Worm (Caenorhabditis elegans) whole organism, late embryonic: ENCODE measurements around the gene B0393.9.

ENCODE experiments used
- C08G9.2 ChIP-seq: sonication (generic microtip); optimal IDR thresholded peaks from 2 replicates; lab custom pipeline; 2016; ENCODE audit warnings: mild to moderate bottlenecking, missing genetic modification characterization, moderate library complexity, missing compliant biosample characterization
- C38D4.7 ChIP-seq: fragments of 200-800 bp; sonication (Bioruptor generic); optimal IDR thresholded peaks from 2 replicates; lab custom pipeline; 2018; ENCODE audit warnings: mild to moderate bottlenecking, missing genetic modification characterization, moderate library complexity, missing compliant biosample characterization
- F13H6.1 ChIP-seq: sonication (generic microtip); optimal IDR thresholded peaks from 2 replicates; lab custom pipeline; 2016; ENCODE audit warnings: missing genetic modification characterization, missing compliant biosample characterization
- K02D7.2 ChIP-seq: sonication (generic microtip); optimal IDR thresholded peaks from 2 replicates; lab custom pipeline; 2017; ENCODE audit warnings: mild to moderate bottlenecking, missing genetic modification characterization, missing compliant biosample characterization
- K09A11.1 ChIP-seq: sonication (generic microtip); optimal IDR thresholded peaks from 2 replicates; lab custom pipeline; 2017; ENCODE audit warnings: antibody characterized with exemption, mild to moderate bottlenecking, missing genetic modification characterization, missing compliant biosample characterization; ENCODE audit not compliant: insufficient read depth
- Y22D7AL.16 ChIP-seq: sonication (generic microtip); optimal IDR thresholded peaks from 2 replicates; lab custom pipeline; 2016; ENCODE audit warnings: missing genetic modification characterization, missing compliant biosample characterization
- ahr-1 ChIP-seq: sonication (generic microtip); optimal IDR thresholded peaks from 2 replicates; lab custom pipeline; 2016; ENCODE audit warnings: missing genetic modification characterization, missing compliant biosample characterization
- ceh-14 ChIP-seq: sonication (generic microtip); optimal IDR thresholded peaks from 2 replicates; lab custom pipeline; 2016; ENCODE audit warnings: missing genotype, missing genetic modification characterization, missing compliant biosample characterization
- ceh-2 ChIP-seq: sonication (generic microtip); optimal IDR thresholded peaks from 2 replicates; lab custom pipeline; 2016; ENCODE audit warnings: missing genotype, missing genetic modification characterization, missing compliant biosample characterization
- ceh-22 ChIP-seq: sonication (generic microtip); optimal IDR thresholded peaks from 2 replicates; lab custom pipeline; 2017; ENCODE audit warnings: missing biosample characterization, missing genetic modification characterization
- ceh-24 ChIP-seq: sonication (generic microtip); optimal IDR thresholded peaks from 2 replicates; lab custom pipeline; 2016; ENCODE audit warnings: mild to moderate bottlenecking, missing genetic modification characterization, missing compliant biosample characterization
- ceh-30 ChIP-seq: fragments of 150-350 bp; optimal IDR thresholded peaks from 2 replicates; lab custom pipeline; 2014; ENCODE audit warnings: missing biosample characterization, missing genetic modification characterization
- ceh-31 ChIP-seq: sonication (generic microtip); optimal IDR thresholded peaks from 2 replicates; lab custom pipeline; 2016; ENCODE audit warnings: missing genetic modification characterization, missing compliant biosample characterization
- ceh-34 ChIP-seq: sonication (generic microtip); optimal IDR thresholded peaks from 2 replicates; lab custom pipeline; 2016; ENCODE audit warnings: mild to moderate bottlenecking, missing genetic modification characterization, missing compliant biosample characterization
- ceh-45 ChIP-seq: fragments of 200-800 bp; sonication (Bioruptor generic); IDR thresholded peaks from 2 replicates; pipeline ENCODE4 v1.3.6; 2022; ENCODE audit warnings: missing genetic modification reagents, missing genetic modification characterization, missing compliant biosample characterization
- ceh-48 ChIP-seq: sonication (generic microtip); optimal IDR thresholded peaks from 2 replicates; lab custom pipeline; 2016; ENCODE audit warnings: missing genetic modification characterization, inconsistent platforms, missing compliant biosample characterization
- ceh-6 ChIP-seq: fragments of 200-800 bp; sonication (Bioruptor generic); optimal IDR thresholded peaks from 2 replicates; lab custom pipeline; 2018; ENCODE audit warnings: mild to moderate bottlenecking, missing genetic modification characterization, missing compliant biosample characterization
- dve-1 ChIP-seq: sonication (generic microtip); optimal IDR thresholded peaks from 2 replicates; lab custom pipeline; 2017; ENCODE audit warnings: antibody characterized with exemption, mild to moderate bottlenecking, missing genetic modification characterization, missing compliant biosample characterization
- ets-4 ChIP-seq: sonication (generic microtip); optimal IDR thresholded peaks from 2 replicates; lab custom pipeline; 2016; ENCODE audit warnings: missing genetic modification characterization, missing compliant biosample characterization
- eyg-1 ChIP-seq: sonication (generic microtip); optimal IDR thresholded peaks from 2 replicates; lab custom pipeline; 2016; ENCODE audit warnings: missing genotype, missing genetic modification characterization, missing compliant biosample characterization
- fkh-10 ChIP-seq: fragments of 150-350 bp; optimal IDR thresholded peaks from 2 replicates; lab custom pipeline; 2014; ENCODE audit warnings: missing biosample characterization, missing genetic modification reagents, missing genetic modification characterization
- fkh-6 ChIP-seq: sonication (generic microtip); optimal IDR thresholded peaks from 2 replicates; lab custom pipeline; 2016; ENCODE audit warnings: missing genetic modification characterization, missing compliant biosample characterization
- gmeb-2 ChIP-seq: sonication (generic microtip); optimal IDR thresholded peaks from 2 replicates; lab custom pipeline; 2016; ENCODE audit warnings: missing genetic modification characterization, inconsistent platforms, missing compliant biosample characterization
- hlh-13 ChIP-seq: fragments of 200-800 bp; sonication (Bioruptor generic); optimal IDR thresholded peaks from 2 replicates; lab custom pipeline; 2018; ENCODE audit warnings: mild to moderate bottlenecking, missing genetic modification characterization, missing compliant biosample characterization
- hlh-15 ChIP-seq: sonication (generic microtip); optimal IDR thresholded peaks from 2 replicates; lab custom pipeline; 2016; ENCODE audit warnings: missing genetic modification characterization, missing compliant biosample characterization
- hlh-30 ChIP-seq: sonication (generic microtip); optimal IDR thresholded peaks from 2 replicates; lab custom pipeline; 2017; ENCODE audit warnings: antibody characterized with exemption, missing genetic modification characterization, missing compliant biosample characterization; ENCODE audit not compliant: insufficient read depth
- hlh-6 ChIP-seq: sonication (generic microtip); optimal IDR thresholded peaks from 2 replicates; lab custom pipeline; 2016; ENCODE audit warnings: missing genotype, missing genetic modification characterization, missing compliant biosample characterization
- hlh-8 ChIP-seq: sonication (generic microtip); optimal IDR thresholded peaks from 2 replicates; lab custom pipeline; 2016; ENCODE audit warnings: missing genotype, missing genetic modification characterization, missing compliant biosample characterization
- lim-6 ChIP-seq: sonication (generic microtip); optimal IDR thresholded peaks from 2 replicates; lab custom pipeline; 2016; ENCODE audit warnings: missing genetic modification characterization, missing compliant biosample characterization
- madf-2 ChIP-seq: sonication (generic microtip); optimal IDR thresholded peaks from 2 replicates; lab custom pipeline; 2017; ENCODE audit warnings: missing genetic modification characterization, missing compliant biosample characterization
- mec-3 ChIP-seq: sonication (generic microtip); optimal IDR thresholded peaks from 2 replicates; lab custom pipeline; 2016; ENCODE audit warnings: borderline replicate concordance, missing genetic modification characterization, missing compliant biosample characterization
- nfya-1 ChIP-seq: sonication (generic microtip); optimal IDR thresholded peaks from 2 replicates; lab custom pipeline; 2017; ENCODE audit warnings: missing genetic modification characterization, mild to moderate bottlenecking, missing compliant biosample characterization, antibody characterized with exemption, moderate library complexity
- nhr-11 ChIP-seq: fragments of 150-350 bp; optimal IDR thresholded peaks from 2 replicates; lab custom pipeline; 2014; ENCODE audit warnings: missing biosample characterization, missing genetic modification characterization
- nhr-232 ChIP-seq: sonication (generic microtip); optimal IDR thresholded peaks from 2 replicates; lab custom pipeline; 2016; ENCODE audit warnings: missing genetic modification characterization, missing compliant biosample characterization
- npax-4 ChIP-seq: sonication (generic microtip); optimal IDR thresholded peaks from 2 replicates; lab custom pipeline; 2016; ENCODE audit warnings: missing genetic modification characterization, missing compliant biosample characterization
- odd-2 ChIP-seq: sonication (generic microtip); optimal IDR thresholded peaks from 2 replicates; lab custom pipeline; 2017; ENCODE audit warnings: antibody characterized with exemption, mild to moderate bottlenecking, missing genetic modification characterization, missing compliant biosample characterization
- pag-3 ChIP-seq: sonication (generic microtip); optimal IDR thresholded peaks from 2 replicates; lab custom pipeline; 2016; ENCODE audit warnings: missing compliant biosample characterization, missing genetic modification characterization, borderline replicate concordance
- pat-9 ChIP-seq: fragments of 200-800 bp; sonication (Bioruptor generic); optimal IDR thresholded peaks from 2 replicates; lab custom pipeline; 2018; ENCODE audit warnings: mild to moderate bottlenecking, missing genetic modification characterization, moderate library complexity, missing compliant biosample characterization
- pha-2 ChIP-seq: sonication (generic microtip); optimal IDR thresholded peaks from 2 replicates; lab custom pipeline; 2017; ENCODE audit warnings: mild to moderate bottlenecking, missing genetic modification characterization, missing compliant biosample characterization
- pqm-1 ChIP-seq: sonication (generic microtip); optimal IDR thresholded peaks from 2 replicates; lab custom pipeline; 2016; ENCODE audit warnings: missing genetic modification characterization, missing compliant biosample characterization
- ref-2 ChIP-seq: sonication (generic microtip); optimal IDR thresholded peaks from 2 replicates; lab custom pipeline; 2016; ENCODE audit warnings: missing genetic modification characterization, missing compliant biosample characterization
- rnt-1 ChIP-seq: sonication (generic microtip); optimal IDR thresholded peaks from 2 replicates; lab custom pipeline; 2016; ENCODE audit warnings: missing genetic modification characterization, missing compliant biosample characterization
- sox-4 ChIP-seq: sonication (generic microtip); optimal IDR thresholded peaks from 2 replicates; lab custom pipeline; 2017; ENCODE audit warnings: mild to moderate bottlenecking, missing genetic modification characterization, inconsistent platforms, missing compliant biosample characterization
- syd-9 ChIP-seq: sonication (generic microtip); optimal IDR thresholded peaks from 2 replicates; lab custom pipeline; 2016; ENCODE audit warnings: mild to moderate bottlenecking, missing genetic modification characterization, moderate library complexity, missing compliant biosample characterization
- tbx-2 ChIP-seq: sonication (generic microtip); optimal IDR thresholded peaks from 2 replicates; lab custom pipeline; 2016; ENCODE audit warnings: missing genetic modification characterization, missing compliant biosample characterization
- tbx-7 ChIP-seq: sonication (generic microtip); optimal IDR thresholded peaks from 2 replicates; lab custom pipeline; 2016; ENCODE audit warnings: missing genotype, missing genetic modification characterization, missing compliant biosample characterization
- unc-3 ChIP-seq, 2 experiments: fragments of 200-800 bp in 1 of 2; sonication (Bioruptor generic) in 1 of 2; sonication (generic microtip) in 1 of 2; conservative IDR thresholded peaks in 1 of 2; optimal IDR thresholded peaks in 1 of 2; 2 replicates each; pipeline versions ENCODE4 v1.3.6 to Lab custom; 2016 to 2022; ENCODE audit warnings: missing compliant biosample characterization in 2 of 2, missing genetic modification characterization in 2 of 2, missing genetic modification reagents in 1 of 2
- unc-86 ChIP-seq: sonication (generic microtip); optimal IDR thresholded peaks from 2 replicates; lab custom pipeline; 2016; ENCODE audit warnings: missing genetic modification characterization, missing compliant biosample characterization
- zip-5 ChIP-seq: sonication (generic microtip); optimal IDR thresholded peaks from 2 replicates; lab custom pipeline; 2016; ENCODE audit warnings: missing genetic modification characterization, missing compliant biosample characterization
- ztf-16 ChIP-seq: sonication (generic microtip); optimal IDR thresholded peaks from 2 replicates; lab custom pipeline; 2017; ENCODE audit warnings: missing genetic modification characterization, missing compliant biosample characterization

B0393.9 gene

ce11 chrIII:4762846-4763245, 17.1 kb downstream of the B0393.9 start:
- TF ChIP-seq mec-3 (peak; percentile 20), C08G9.2 (tag; lab: Kevin White, UChicago) (no peak)

- TF ChIP-seq mec-3: no peak
- TF ChIP-seq gmeb-2 (tag; lab: Kevin White, UChicago): peak; percentile 57
- no peak for TF ChIP-seq hlh-15 (tag; lab: Kevin White, UChicago)
- no peak for TF ChIP-seq zip-5 (tag; lab: Kevin White, UChicago)
- TF ChIP-seq sox-4 (tag; lab: Kevin White, UChicago): peak; percentile 57
- TF ChIP-seq K09A11.1 (tag; lab: Kevin White, UChicago): no peak
- TF ChIP-seq ztf-16: peak; percentile 33
- TF ChIP-seq ceh-2 (tag; lab: Kevin White, UChicago): peak; percentile 54
- TF ChIP-seq ceh-45 (GFP tag; lab: Robert Waterston, UW): no peak
- TF ChIP-seq ahr-1: peak; percentile 14
- TF ChIP-seq hlh-30 (tag; lab: Kevin White, UChicago): peak; percentile 73
- peak; percentile 40 for TF ChIP-seq fkh-6 (tag; lab: Kevin White, UChicago)
- TF ChIP-seq K02D7.2 (tag; lab: Kevin White, UChicago): no peak
- TF ChIP-seq pag-3: no peak
- peak; percentile 44 for TF ChIP-seq hlh-8
- peak; percentile 4 for TF ChIP-seq fkh-10 (GFP tag; lab: Kevin White, UChicago)
- peak; percentile 72 for TF ChIP-seq pha-2 (tag; lab: Kevin White, UChicago)
- peak; percentile 90 for TF ChIP-seq ceh-34 (tag; lab: Kevin White, UChicago)
- TF ChIP-seq ceh-31: peak; percentile 88
- peak; percentile 54 for TF ChIP-seq ceh-48 (tag; lab: Kevin White, UChicago)
- peak; percentile 63 for TF ChIP-seq syd-9
- peak; percentile 20 for TF ChIP-seq tbx-7 (tag; lab: Kevin White, UChicago)
- peak; percentile 76 for TF ChIP-seq unc-86
- TF ChIP-seq tbx-2: peak; percentile 71
- peak; percentile 58 for TF ChIP-seq lim-6
- no peak for TF ChIP-seq Y22D7AL.16 (tag; lab: Kevin White, UChicago)
- TF ChIP-seq rnt-1 (tag; lab: Kevin White, UChicago): peak; percentile 68
- TF ChIP-seq hlh-13 (GFP tag; lab: Kevin White, UChicago): no peak
- TF ChIP-seq unc-3 (GFP tag; conservative IDR thresholded peaks at IDR 0.05; lab: Robert Waterston, UW): peak; percentile 70
- TF ChIP-seq unc-3 (tag; optimal IDR thresholded peaks at IDR 0.05; lab: Kevin White, UChicago): peak; percentile 49
- no peak for TF ChIP-seq ceh-22
- no peak for TF ChIP-seq odd-2 (tag; lab: Kevin White, UChicago)
- peak; percentile 71 for TF ChIP-seq ceh-6
- TF ChIP-seq F13H6.1 (tag; lab: Kevin White, UChicago): peak; percentile 53
- no peak for TF ChIP-seq eyg-1
- peak; percentile 53 for TF ChIP-seq madf-2 (tag; lab: Kevin White, UChicago)
- TF ChIP-seq ceh-30 (tag; lab: Kevin White, UChicago): peak; percentile 85
- peak; percentile 21 for TF ChIP-seq nhr-232 (tag; lab: Kevin White, UChicago)
- TF ChIP-seq ceh-24 (tag; lab: Kevin White, UChicago): peak; percentile 32
- TF ChIP-seq nhr-11 (tag; lab: Kevin White, UChicago): no peak
- TF ChIP-seq ceh-14 (tag; lab: Kevin White, UChicago): peak; percentile 89
- TF ChIP-seq ets-4: peak; percentile 95
- TF ChIP-seq pat-9 (tag; lab: Kevin White, UChicago): peak; percentile 64
- peak; percentile 86 for TF ChIP-seq ref-2 (tag; lab: Kevin White, UChicago)
- TF ChIP-seq nfya-1: peak; percentile 90
- TF ChIP-seq pqm-1 (tag; lab: Kevin White, UChicago): peak; percentile 9
- peak; percentile 89 for TF ChIP-seq dve-1 (tag; lab: Kevin White, UChicago)
- TF ChIP-seq hlh-6 (tag; lab: Kevin White, UChicago): peak; percentile 59
- TF ChIP-seq npax-4 (tag; lab: Kevin White, UChicago): no peak
- no peak for TF ChIP-seq C38D4.7 (GFP tag; lab: Kevin White, UChicago)
These were observed 23.0 kb downstream of the B0393.9 start, which contains the start of gene fbxl-2 for ce11 chrIII:4756983-4757382. TSS of gene fbxl-2 (plus strand) at chrIII:4757260.
